Fruit fly (Drosophila melanogaster) whole organism, embryonic: ENCODE data around the gene RtcB.

Experiments
- Aef1 ChIP-seq: fragments of 200-800 bp; sonication (Bioruptor generic); IDR thresholded peaks from 3 replicates; pipeline ENCODE4 v1.3.6; 2022; ENCODE audit warnings: missing biosample characterization, missing genetic modification characterization
- Atf-2 ChIP-seq: fragments of 200-800 bp; sonication (Bioruptor generic); optimal IDR thresholded peaks from 2 replicates; lab custom pipeline; 2016; ENCODE audit warnings: missing biosample characterization, missing genetic modification characterization
- CG10462 ChIP-seq: fragments of 200-800 bp; sonication (Bioruptor generic); optimal IDR thresholded peaks from 2 replicates; lab custom pipeline; 2016; ENCODE audit warnings: missing biosample characterization, missing genetic modification characterization
- CG14667 ChIP-seq: fragments of 200-800 bp; sonication (Bioruptor generic); IDR thresholded peaks from 2 replicates; pipeline ENCODE4 v1.3.6; 2022; ENCODE audit warnings: missing biosample characterization, missing genetic modification characterization
- CG15479 ChIP-seq: fragments of 200-800 bp; sonication (Bioruptor generic); optimal IDR thresholded peaks from 3 replicates; lab custom pipeline; 2019; ENCODE audit warnings: missing biosample characterization, mild to moderate bottlenecking, missing genetic modification characterization, moderate library complexity
- CG1603 ChIP-seq: fragments of 200-800 bp; sonication (Bioruptor generic); optimal IDR thresholded peaks from 2 replicates; lab custom pipeline; 2019; ENCODE audit warnings: missing biosample characterization, mild to moderate bottlenecking, missing genetic modification characterization, moderate library complexity
- CG17359 ChIP-seq: fragments of 200-800 bp; sonication (Bioruptor generic); optimal IDR thresholded peaks from 3 replicates; lab custom pipeline; 2018; ENCODE audit warnings: missing biosample characterization, mild to moderate bottlenecking, missing genetic modification characterization, moderate library complexity
- CG17361 ChIP-seq: fragments of 200-800 bp; sonication (Bioruptor generic); IDR thresholded peaks from 3 replicates; pipeline ENCODE4 v1.3.6; 2022; ENCODE audit warnings: missing biosample characterization, missing genetic modification characterization
- CG17385 ChIP-seq: fragments of 200-800 bp; sonication (Bioruptor generic); optimal IDR thresholded peaks from 3 replicates; lab custom pipeline; 2018; ENCODE audit warnings: missing biosample characterization, mild to moderate bottlenecking, missing genetic modification characterization
- CG17568 ChIP-seq: fragments of 200-800 bp; sonication (Bioruptor generic); optimal IDR thresholded peaks from 2 replicates; lab custom pipeline; 2018; ENCODE audit warnings: missing biosample characterization, mild to moderate bottlenecking, missing genetic modification characterization, moderate library complexity
- CG18764 ChIP-seq: fragments of 200-800 bp; sonication (Bioruptor generic); optimal IDR thresholded peaks from 3 replicates; lab custom pipeline; 2016; ENCODE audit warnings: missing biosample characterization, missing genetic modification characterization
- CG2129 ChIP-seq: fragments of 200-800 bp; sonication (Bioruptor generic); IDR thresholded peaks from 2 replicates; pipeline ENCODE4 v1.3.6; 2022; ENCODE audit warnings: missing biosample characterization, missing genetic modification characterization; ENCODE audit not compliant: partially characterized antibody
- CG2875 ChIP-seq: fragments of 200-800 bp; sonication (Bioruptor generic); optimal IDR thresholded peaks from 2 replicates; lab custom pipeline; 2017; ENCODE audit warnings: missing biosample characterization, mild to moderate bottlenecking, missing genetic modification characterization, missing genetic modification reagents
- CG31224 ChIP-seq: fragments of 200-800 bp; sonication (Bioruptor generic); IDR thresholded peaks from 2 replicates; pipeline ENCODE4 v1.3.6; 2022; ENCODE audit warnings: missing biosample characterization, missing genetic modification characterization
- CG34376 ChIP-seq: fragments of 200-800 bp; sonication (Bioruptor generic); optimal IDR thresholded peaks from 2 replicates; lab custom pipeline; 2018; ENCODE audit warnings: missing biosample characterization, mild to moderate bottlenecking, missing genetic modification characterization
- CG4360 ChIP-seq: fragments of 200-800 bp; sonication (Bioruptor generic); IDR thresholded peaks from 2 replicates; pipeline ENCODE4 v1.3.6; 2022; ENCODE audit warnings: missing biosample characterization, missing genetic modification characterization
- CG4404 ChIP-seq: fragments of 200-800 bp; sonication (Bioruptor generic); IDR thresholded peaks from 2 replicates; pipeline ENCODE4 v1.3.6; 2022; ENCODE audit warnings: missing biosample characterization, missing genetic modification characterization
- CG4730 ChIP-seq: fragments of 200-800 bp; sonication (Bioruptor generic); IDR thresholded peaks from 2 replicates; pipeline ENCODE4 v1.3.6; 2022; ENCODE audit warnings: missing biosample characterization, missing genetic modification characterization
- CG7271 ChIP-seq: fragments of 200-800 bp; sonication (Bioruptor generic); optimal IDR thresholded peaks from 2 replicates; lab custom pipeline; 2018; ENCODE audit warnings: missing biosample characterization, mild to moderate bottlenecking, missing genetic modification characterization, moderate library complexity
- CG7963 ChIP-seq: fragments of 200-800 bp; sonication (Bioruptor generic); IDR thresholded peaks from 3 replicates; pipeline ENCODE4 v1.3.6; 2022; ENCODE audit warnings: missing biosample characterization, missing genetic modification characterization; ENCODE audit not compliant: partially characterized antibody
- CrebB ChIP-seq: fragments of 200-800 bp; sonication (Bioruptor generic); optimal IDR thresholded peaks from 3 replicates; lab custom pipeline; 2018; ENCODE audit warnings: missing biosample characterization, mild to moderate bottlenecking, missing genetic modification characterization
- Dll ChIP-seq: fragments of 200-800 bp; sonication (Bioruptor generic); IDR thresholded peaks from 4 replicates; pipeline ENCODE4 v1.3.6; 2022; ENCODE audit warnings: missing biosample characterization, missing genetic modification characterization; ENCODE audit not compliant: partially characterized antibody
- Eip74EF ChIP-seq, 2 experiments: fragments of 200-800 bp in 1 of 2; fragments of >200 bp in 1 of 2; sonication (Bioruptor generic) in 1 of 2; optimal IDR thresholded peaks; 2 replicates each; lab custom pipeline; 2017 to 2019; ENCODE audit warnings: missing biosample characterization in 2 of 2, missing genetic modification characterization in 2 of 2, mild to moderate bottlenecking in 1 of 2, moderate library complexity in 1 of 2
- Ets65A ChIP-seq: fragments of 200-800 bp; sonication (Bioruptor generic); peaks from one replicate; lab custom pipeline; 2016; ENCODE audit warnings: missing biosample characterization, missing genetic modification characterization
- Ets97D ChIP-seq: fragments of 200-800 bp; sonication (Bioruptor generic); optimal IDR thresholded peaks from 3 replicates; lab custom pipeline; 2016; ENCODE audit warnings: missing biosample characterization, missing genetic modification characterization
- Fer1 ChIP-seq: fragments of 200-800 bp; sonication (Bioruptor generic); optimal IDR thresholded peaks from 2 replicates; lab custom pipeline; 2017; ENCODE audit warnings: missing biosample characterization, mild to moderate bottlenecking, missing genetic modification characterization
- GATAe ChIP-seq: fragments of 200-800 bp; sonication (Bioruptor generic); conservative IDR thresholded peaks from 2 replicates; pipeline ENCODE4 v1.3.6; 2022; ENCODE audit warnings: missing biosample characterization, missing genetic modification characterization
- Gug ChIP-seq: fragments of 200-800 bp; sonication (Bioruptor generic); IDR thresholded peaks from 4 replicates; pipeline ENCODE4 v1.3.6; 2022; ENCODE audit warnings: missing biosample characterization, missing genetic modification characterization
- Med ChIP-seq: fragments of 200-800 bp; sonication (Bioruptor generic); peaks from one replicate; lab custom pipeline; 2016; ENCODE audit warnings: missing biosample characterization, missing genetic modification characterization, mild to moderate bottlenecking, inconsistent platforms, moderate library complexity
- Myb ChIP-seq: fragments of 200-800 bp; sonication (Bioruptor generic); optimal IDR thresholded peaks from 2 replicates; lab custom pipeline; 2016; ENCODE audit warnings: missing biosample characterization, missing genetic modification characterization
- Nf-YC ChIP-seq: fragments of 200-800 bp; optimal IDR thresholded peaks from 3 replicates; lab custom pipeline; 2019; ENCODE audit warnings: missing biosample characterization, mild to moderate bottlenecking, missing genetic modification characterization, moderate library complexity
- Side ChIP-seq: fragments of 200-800 bp; sonication (Bioruptor generic); optimal IDR thresholded peaks from 2 replicates; lab custom pipeline; 2016; ENCODE audit warnings: missing biosample characterization, missing genetic modification characterization
- Spps ChIP-seq: fragments of 200-800 bp; sonication (Bioruptor generic); optimal IDR thresholded peaks from 2 replicates; lab custom pipeline; 2018; ENCODE audit warnings: missing biosample characterization, mild to moderate bottlenecking, missing genetic modification characterization
- Usf ChIP-seq: fragments of 200-800 bp; sonication (Bioruptor generic); optimal IDR thresholded peaks from 2 replicates; lab custom pipeline; 2017; ENCODE audit warnings: missing genotype, missing biosample characterization, missing genetic modification characterization
- Vsx1 ChIP-seq: fragments of 200-800 bp; sonication (Bioruptor generic); optimal IDR thresholded peaks from 2 replicates; lab custom pipeline; 2017; ENCODE audit warnings: missing biosample characterization, mild to moderate bottlenecking, missing genetic modification characterization, missing genetic modification reagents
- amos ChIP-seq: fragments of 200-800 bp; sonication (Bioruptor generic); IDR thresholded peaks from 2 replicates; pipeline ENCODE4 v1.3.6; 2022; ENCODE audit warnings: missing biosample characterization, missing genetic modification characterization; ENCODE audit not compliant: partially characterized antibody
- ase ChIP-seq: fragments of 200-800 bp; sonication (Bioruptor generic); IDR thresholded peaks from 3 replicates; pipeline ENCODE4 v1.3.6; 2022; ENCODE audit warnings: missing biosample characterization, missing genetic modification characterization
- bowl ChIP-seq: fragments of 200-800 bp; sonication (Bioruptor generic); IDR thresholded peaks from 2 replicates; pipeline ENCODE4 v1.3.6; 2022; ENCODE audit warnings: missing biosample characterization, missing genetic modification characterization
- cg ChIP-seq: fragments of 200-800 bp; sonication (Bioruptor generic); optimal IDR thresholded peaks from 3 replicates; lab custom pipeline; 2019; ENCODE audit warnings: missing biosample characterization, mild to moderate bottlenecking, missing genetic modification characterization, moderate library complexity
- chif ChIP-seq, 2 experiments: fragments of 200-800 bp; sonication (Bioruptor generic); optimal IDR thresholded peaks; 3 replicates each; lab custom pipeline; 2016; ENCODE audit warnings: missing biosample characterization in 2 of 2, missing genetic modification characterization in 2 of 2
- dpn ChIP-seq, 2 experiments: fragments of 200-800 bp; sonication (Bioruptor generic); optimal IDR thresholded peaks; 3 replicates each; lab custom pipeline; 2016; ENCODE audit warnings: missing biosample characterization in 2 of 2, missing genetic modification characterization in 2 of 2
- fd3F ChIP-seq: fragments of 200-800 bp; sonication (Bioruptor generic); optimal IDR thresholded peaks from 2 replicates; lab custom pipeline; 2018; ENCODE audit warnings: missing biosample characterization, mild to moderate bottlenecking, missing genetic modification characterization, moderate library complexity
- gcm2 ChIP-seq: fragments of 200-800 bp; sonication (Bioruptor generic); optimal IDR thresholded peaks from 2 replicates; lab custom pipeline; 2016; ENCODE audit warnings: missing biosample characterization, missing genetic modification characterization
- gro ChIP-seq: fragments of 200-800 bp; sonication (Bioruptor generic); optimal IDR thresholded peaks from 2 replicates; lab custom pipeline; 2016; ENCODE audit warnings: missing biosample characterization, missing genetic modification characterization
- gt ChIP-seq: fragments of 200-800 bp; sonication (Bioruptor generic); IDR thresholded peaks from 2 replicates; pipeline ENCODE4 v1.3.6; 2022; ENCODE audit warnings: missing biosample characterization, missing genetic modification characterization
- onecut ChIP-seq: fragments of 200-800 bp; sonication (Bioruptor generic); IDR thresholded peaks from 2 replicates; pipeline ENCODE4 v1.3.6; 2022; ENCODE audit warnings: missing biosample characterization, missing genetic modification characterization
- run ChIP-seq: fragments of 200-800 bp; sonication (Bioruptor generic); optimal IDR thresholded peaks from 3 replicates; lab custom pipeline; 2018; ENCODE audit warnings: missing biosample characterization, mild to moderate bottlenecking, missing genetic modification characterization
- sc ChIP-seq, 3 experiments: fragments of >200 bp in 2 of 3; fragments of 200-800 bp in 1 of 3; sonication (Bioruptor generic) in 1 of 3; optimal IDR thresholded peaks; 2 replicates in 2 of 3; 3 replicates in 1 of 3; lab custom pipeline; 2017; ENCODE audit warnings: mild to moderate bottlenecking in 1 of 3, missing biosample characterization in 1 of 3, missing genetic modification characterization in 1 of 3, missing genetic modification reagents in 1 of 3
- twi ChIP-seq: fragments of 200-800 bp; optimal IDR thresholded peaks from 2 replicates; lab custom pipeline; 2019; ENCODE audit warnings: missing biosample characterization, mild to moderate bottlenecking, missing genetic modification characterization, moderate library complexity
- unc-4 ChIP-seq: fragments of 200-800 bp; sonication (Bioruptor generic); IDR thresholded peaks from 2 replicates; pipeline ENCODE4 v1.3.6; 2022; ENCODE audit warnings: missing biosample characterization, missing genetic modification characterization; ENCODE audit not compliant: partially characterized antibody
- z ChIP-seq: fragments of 200-800 bp; sonication (Bioruptor generic); IDR thresholded peaks from 3 replicates; pipeline ENCODE4 v1.3.6; 2022; ENCODE audit warnings: missing biosample characterization, missing genetic modification characterization

The RtcB gene

dm6 chr2L:19453381-19453780 is 22.9 kb downstream of the RtcB start, which contains the start of gene Top2 (continued):
- TF ChIP-seq CG10462 (peak; percentile 20), fd3F (GFP tag; lab: Kevin White, UChicago) (no peak), CG31224 (GFP tag; lab: Robert Waterston, UW) (no peak), gcm2 (GFP tag; lab: Kevin White, UChicago) (no peak), CG17385 (GFP tag; lab: Kevin White, UChicago) (no peak), CG18764 (GFP tag; lab: Kevin White, UChicago) (no peak), CG17361 (no peak), Myb (peak; percentile 89), CG1603 (tag; lab: Kevin White, UChicago) (peak; percentile 94), gt (GFP tag; lab: Robert Waterston, UW) (no peak), Ets65A (GFP tag; lab: Kevin White, UChicago) (peak; percentile 92), Gug (GFP tag; lab: Robert Waterston, UW) (no peak; the same call in 3 of the 4 replicates), amos (GFP tag; lab: Robert Waterston, UW) (peak; percentile 91), Nf-YC (peak; percentile 14), unc-4 (GFP tag; lab: Robert Waterston, UW) (peak; percentile 83), Side (GFP tag; lab: Kevin White, UChicago) (peak; percentile 42), CG2129 (GFP tag; lab: Robert Waterston, UW) (peak; percentile 63), gro (peak; percentile 61), CG4360 (GFP tag; lab: Robert Waterston, UW) (no peak), CG4404 (no peak), sc (optimal IDR thresholded peaks at IDR 0.05; lab: Kevin White, UChicago) (no peak), sc (GFP tag; optimal IDR thresholded peaks at IDR 0.05; lab: Kevin White, UChicago) (no peak), Spps (tag; lab: Kevin White, UChicago) (no peak), bowl (GFP tag; lab: Robert Waterston, UW) (no peak), CG14667 (no peak), run (tag; lab: Kevin White, UChicago) (no peak), CG34376 (GFP tag; lab: Kevin White, UChicago) (no peak), Atf-2 (no peak), Vsx1 (GFP tag; lab: Kevin White, UChicago) (no peak), twi (tag; lab: Kevin White, UChicago) (peak; percentile 8), dpn (GFP tag; optimal IDR thresholded peaks at IDR 0.05; lab: Kevin White, UChicago) (peak; percentile 50 to 70), CG7963 (GFP tag; lab: Robert Waterston, UW) (peak; percentile 85), Eip74EF (GFP tag; optimal IDR thresholded peaks at IDR 0.05; lab: Kevin White, UChicago) (no peak), chif (GFP tag; optimal IDR thresholded peaks at IDR 0.05; lab: Kevin White, UChicago) (peak; percentile 26 to 50), CG15479 (GFP tag; lab: Kevin White, UChicago) (no peak), Usf (GFP tag; lab: Kevin White, UChicago) (peak; percentile 81), Med (GFP tag; lab: Kevin White, UChicago) (peak; percentile 92), onecut (GFP tag; lab: Robert Waterston, UW) (no peak), cg (GFP tag; lab: Kevin White, UChicago) (no peak), z (GFP tag; lab: Robert Waterston, UW) (no peak), Ets97D (GFP tag; lab: Kevin White, UChicago) (peak; percentile 91), ase (GFP tag; lab: Robert Waterston, UW) (no peak), CG4730 (no peak), Fer1 (no peak), Aef1 (GFP tag; lab: Robert Waterston, UW) (peak; percentile 39), CrebB (tag; lab: Kevin White, UChicago) (no peak), CG17568 (no peak), CG17359 (tag; lab: Kevin White, UChicago) (no peak), GATAe (GFP tag; lab: Robert Waterston, UW) (no peak), Dll (peak; percentile 80), CG7271 (tag; lab: Kevin White, UChicago) (peak; percentile 18), CG2875 (no peak)
